Worm (Caenorhabditis elegans) whole organism, L4/young adult: ENCODE results near the gene ZC196.9.

Source experiments
- W03F9.2 ChIP-seq: fragments of 150-350 bp; optimal IDR thresholded peaks from 2 replicates; lab custom pipeline; 2014; ENCODE audit warnings: missing biosample characterization, missing genetic modification characterization
- dao-5 ChIP-seq: sonication (generic microtip); optimal IDR thresholded peaks from 2 replicates; lab custom pipeline; 2016; ENCODE audit warnings: missing genotype, missing genetic modification characterization, moderate library complexity, missing compliant biosample characterization
- him-1 ChIP-seq: sonication (generic microtip); optimal IDR thresholded peaks from 2 replicates; lab custom pipeline; 2016; ENCODE audit warnings: missing genotype, missing genetic modification reagents, missing genetic modification characterization, missing compliant biosample characterization

ZC196.9 gene

ce11 chrV:8727077-8727476 is at the start of gene ZC196.9:
Gene ZC196.9, minus strand, starts transcription at chrV:8727177.
- no peak for TF ChIP-seq dao-5 (tag; lab: Kevin White, UChicago)
- TF ChIP-seq W03F9.2 (tag; lab: Kevin White, UChicago), result no peak
- TF ChIP-seq him-1 (tag; lab: Kevin White, UChicago), result no peak

ce11 chrV:8776270-8776669 is 49.3 kb upstream of the ZC196.9 start, which contains the start of gene B0507.1:
Gene B0507.1, plus strand, starts transcription at chrV:8776570.
- TF ChIP-seq W03F9.2 (tag; lab: Kevin White, UChicago) (no peak), him-1 (tag; lab: Kevin White, UChicago) (no peak), dao-5 (tag; lab: Kevin White, UChicago) (no peak)

ce11 chrV:8773826-8774382 is 46.9 kb upstream of the ZC196.9 start, which contains the start of gene B0507.2:
Gene B0507.2, plus strand, starts transcription at chrV:8774332.
- no peak for TF ChIP-seq him-1 (tag; lab: Kevin White, UChicago)
- no peak for TF ChIP-seq W03F9.2 (tag; lab: Kevin White, UChicago)
- no peak for TF ChIP-seq dao-5 (tag; lab: Kevin White, UChicago)

ce11 chrV:8771599-8771998 is 44.6 kb upstream of the ZC196.9 start, which contains the start of gene srx-115:
Gene srx-115, plus strand, starts transcription at chrV:8771899.
- TF ChIP-seq him-1 (tag; lab: Kevin White, UChicago), result no peak

ce11 chrV:8769154-8769553 is 42.2 kb upstream of the ZC196.9 start:
- TF ChIP-seq W03F9.2 (tag; lab: Kevin White, UChicago) (no peak), him-1 (tag; lab: Kevin White, UChicago) (no peak), dao-5 (tag; lab: Kevin White, UChicago) (no peak)

- TF ChIP-seq W03F9.2 (tag; lab: Kevin White, UChicago) (no peak), dao-5 (tag; lab: Kevin White, UChicago) (no peak), him-1 (tag; lab: Kevin White, UChicago) (no peak)
Measured at ce11 chrV:8768481-8768959, 41.5 kb upstream of the ZC196.9 start, which contains the start of gene B0507.3. Gene B0507.3, plus strand, starts transcription at chrV:8768909.

- no peak for TF ChIP-seq dao-5 (tag; lab: Kevin White, UChicago)
- no peak for TF ChIP-seq W03F9.2 (tag; lab: Kevin White, UChicago)
- no peak for TF ChIP-seq him-1 (tag; lab: Kevin White, UChicago)
Measured at ce11 chrV:8767493-8767892, 40.5 kb upstream of the ZC196.9 start.

- TF ChIP-seq W03F9.2 (tag; lab: Kevin White, UChicago), result no peak
- TF ChIP-seq him-1 (tag; lab: Kevin White, UChicago), result no peak
- TF ChIP-seq dao-5 (tag; lab: Kevin White, UChicago), result no peak
Measured at ce11 chrV:8767041-8767440, 40.1 kb upstream of the ZC196.9 start.

ce11 chrV:8765938-8766337 is 39.0 kb upstream of the ZC196.9 start, which contains the start of gene B0507.9:
Gene B0507.9, minus strand, starts transcription at chrV:8766038.
- TF ChIP-seq him-1 (tag; lab: Kevin White, UChicago) (no peak), W03F9.2 (tag; lab: Kevin White, UChicago) (no peak), dao-5 (tag; lab: Kevin White, UChicago) (no peak)

- TF ChIP-seq W03F9.2 (tag; lab: Kevin White, UChicago) (no peak), him-1 (tag; lab: Kevin White, UChicago) (no peak), dao-5 (tag; lab: Kevin White, UChicago) (no peak)
Measured at ce11 chrV:8762861-8763260, 35.9 kb upstream of the ZC196.9 start, which contains the start of gene B0507.8. Gene B0507.8, minus strand, starts transcription at chrV:8762961.

ce11 chrV:8760416-8760815 is 33.4 kb upstream of the ZC196.9 start, which contains the start of gene ddn-1:
Gene ddn-1, minus strand, starts transcription at chrV:8760516.
- TF ChIP-seq W03F9.2 (tag; lab: Kevin White, UChicago), result no peak
- TF ChIP-seq dao-5 (tag; lab: Kevin White, UChicago), result no peak

ce11 chrV:8758618-8759017 is 31.6 kb upstream of the ZC196.9 start, which contains the start of gene B0507.7:
Gene B0507.7, minus strand, starts transcription at chrV:8758718.
- TF ChIP-seq him-1 (tag; lab: Kevin White, UChicago), result no peak
- TF ChIP-seq dao-5 (tag; lab: Kevin White, UChicago), result no peak
- TF ChIP-seq W03F9.2 (tag; lab: Kevin White, UChicago), result no peak

- TF ChIP-seq dao-5 (tag; lab: Kevin White, UChicago), result no peak
- TF ChIP-seq him-1 (tag; lab: Kevin White, UChicago), result no peak
- no peak for TF ChIP-seq W03F9.2 (tag; lab: Kevin White, UChicago)
Measured at ce11 chrV:8754670-8755069, 27.7 kb upstream of the ZC196.9 start, which contains the start of gene B0507.4. Gene B0507.4, plus strand, starts transcription at chrV:8754970.

- TF ChIP-seq W03F9.2 (tag; lab: Kevin White, UChicago) (no peak), dao-5 (tag; lab: Kevin White, UChicago) (no peak), him-1 (tag; lab: Kevin White, UChicago) (no peak)
Measured at ce11 chrV:8753395-8753794, 26.4 kb upstream of the ZC196.9 start, which contains the start of gene B0507.5. Gene B0507.5, plus strand, starts transcription at chrV:8753695.
